Fruit fly (Drosophila melanogaster): ENCODE measurements around the gene CG5004.
A peak's percentile ranks its signal among the peaks of the same experiment; 100 is the strongest.

The CG5004 gene

dm6 chrX:17106153-17106700, 1.2 kb upstream of the CG5004 start:
- TF ChIP-seq noc (tag; optimal IDR thresholded peaks at IDR 0.05), result no peak

dm6 chrX:17108000-17108399, 618 bp downstream of the CG5004 start:
- TF ChIP-seq noc (tag; optimal IDR thresholded peaks at IDR 0.05), result no peak

- peak; percentile 22 for TF ChIP-seq noc (tag; optimal IDR thresholded peaks at IDR 0.05)
Measured at dm6 chrX:17109673-17110072, 2.3 kb downstream of the CG5004 start.

dm6 chrX:17110556-17111177, 3.3 kb downstream of the CG5004 start:
- no peak for TF ChIP-seq noc (tag; optimal IDR thresholded peaks at IDR 0.05)

- no peak for TF ChIP-seq noc (tag; optimal IDR thresholded peaks at IDR 0.05)
Measured at dm6 chrX:17111274-17111673, 3.9 kb downstream of the CG5004 start.

dm6 chrX:17111958-17112953, 4.9 kb downstream of the CG5004 start:
- TF ChIP-seq noc (tag; optimal IDR thresholded peaks at IDR 0.05), result no peak

- no peak for TF ChIP-seq noc (tag; optimal IDR thresholded peaks at IDR 0.05)
Measured at dm6 chrX:17113324-17113723, 5.9 kb downstream of the CG5004 start.

dm6 chrX:17121600-17121999, 14.2 kb downstream of the CG5004 start:
- peak; percentile 45 for TF ChIP-seq noc (tag; optimal IDR thresholded peaks at IDR 0.05)

dm6 chrX:17122425-17123094, 15.2 kb downstream of the CG5004 start:
- TF ChIP-seq noc (tag; optimal IDR thresholded peaks at IDR 0.05), result no peak

- TF ChIP-seq noc (tag; optimal IDR thresholded peaks at IDR 0.05), result peak; percentile 81
Measured at dm6 chrX:17123545-17124203, 16.3 kb downstream of the CG5004 start.

dm6 chrX:17125017-17125821, 17.8 kb downstream of the CG5004 start:
- TF ChIP-seq noc (tag; optimal IDR thresholded peaks at IDR 0.05), result peak; percentile 62

dm6 chrX:17129733-17130466, 22.5 kb downstream of the CG5004 start:
- peak; percentile 92 for TF ChIP-seq noc (tag; optimal IDR thresholded peaks at IDR 0.05)

- no peak for TF ChIP-seq noc (tag; optimal IDR thresholded peaks at IDR 0.05)
Measured at dm6 chrX:17132685-17133084, 25.3 kb downstream of the CG5004 start.

- TF ChIP-seq noc (tag; optimal IDR thresholded peaks at IDR 0.05), result no peak
Measured at dm6 chrX:17142940-17143534, 35.7 kb downstream of the CG5004 start, which contains the start of the genes mei-217 and mei-218. Gene mei-217 (minus strand): TSS chrX:17142990. Gene mei-218 (minus strand): TSS chrX:17142990.

Measured in whole organism, larva.